Fruit fly (Drosophila melanogaster) whole organism: ENCODE results near the gene ND-51.

Experiments used
- CG8478 ChIP-seq: fragments of >200 bp; optimal IDR thresholded peaks from 2 replicates; lab custom pipeline; 2018; ENCODE audit warnings: inconsistent platforms
- Dll ChIP-seq: fragments of >200 bp; optimal IDR thresholded peaks from 2 replicates; lab custom pipeline; 2017
- EcR ChIP-seq, 2 experiments: fragments of >200 bp; optimal IDR thresholded peaks; 2 replicates each; lab custom pipeline; 2017; ENCODE audit warnings: missing biosample characterization in 2 of 2, missing genetic modification characterization in 2 of 2, missing genetic modification reagents in 2 of 2
- pan ChIP-seq: fragments of >200 bp; optimal IDR thresholded peaks from 2 replicates; lab custom pipeline; 2017
- psq ChIP-seq: fragments of >200 bp; optimal IDR thresholded peaks from 2 replicates; lab custom pipeline; 2017

dm6 chr2L:6070656-6071231 lies 8.2 kb upstream of the ND-51 start, which contains the start of the genes CG9154 and Kr-h2:
- TF ChIP-seq pan (lab: Kevin White, UChicago), result no peak
- TF ChIP-seq psq (lab: Kevin White, UChicago), result no peak
- TF ChIP-seq EcR (GFP tag; optimal IDR thresholded peaks at IDR 0.05; lab: Kevin White, UChicago), result no peak
- no peak for TF ChIP-seq Dll (lab: Kevin White, UChicago)
- no peak for TF ChIP-seq CG8478 (lab: Kevin White, UChicago)
